Fruit fly (Drosophila melanogaster) whole organism, wandering third instar larva: ENCODE results near the gene ca.
A peak's percentile ranks its signal among the peaks of the same experiment; 100 is the strongest.

Experiments used
- Abd-B ChIP-seq: fragments of >200 bp; optimal IDR thresholded peaks from 2 replicates; lab custom pipeline; 2017; ENCODE audit warnings: missing biosample characterization, missing genetic modification characterization
- CG32264 ChIP-seq: fragments of 200-800 bp; sonication (Bioruptor generic); optimal IDR thresholded peaks from 2 replicates; lab custom pipeline; 2016; ENCODE audit warnings: missing biosample characterization, missing genetic modification characterization
- CrebA ChIP-seq: fragments of 200-800 bp; sonication (Bioruptor generic); optimal IDR thresholded peaks from 2 replicates; lab custom pipeline; 2016; ENCODE audit warnings: missing biosample characterization, mild to moderate bottlenecking, missing genetic modification characterization, borderline replicate concordance
- Dif ChIP-seq: fragments of 200-275, 200-300 bp; sonication (Bioruptor generic); optimal IDR thresholded peaks from 2 replicates; lab custom pipeline; 2018; ENCODE audit warnings: missing biosample characterization, missing genetic modification characterization; ENCODE audit not compliant: partially characterized antibody
- GATAd ChIP-seq: sonication (Bioruptor generic); optimal IDR thresholded peaks from 2 replicates; lab custom pipeline; 2016; ENCODE audit warnings: missing biosample characterization, missing genetic modification characterization
- Hnf4 ChIP-seq: fragments of 200-800 bp; sonication (Bioruptor generic); optimal IDR thresholded peaks from 2 replicates; lab custom pipeline; 2016; ENCODE audit warnings: missing biosample characterization, mild to moderate bottlenecking, missing genetic modification characterization
- Hr78 ChIP-seq: fragments of >200 bp; optimal IDR thresholded peaks from 2 replicates; lab custom pipeline; 2017; ENCODE audit warnings: missing biosample characterization, missing genetic modification characterization
- Hr83 ChIP-seq: fragments of 200-300 bp; sonication (Bioruptor generic); optimal IDR thresholded peaks from 2 replicates; lab custom pipeline; 2016; ENCODE audit warnings: missing biosample characterization, mild to moderate bottlenecking, missing genetic modification characterization, moderate library complexity; ENCODE audit not compliant: poor library complexity, severe bottlenecking
- Jra ChIP-seq: sonication (Bioruptor generic); optimal IDR thresholded peaks from 2 replicates; lab custom pipeline; 2016; ENCODE audit warnings: missing biosample characterization, missing genetic modification characterization
- Mio ChIP-seq: sonication (Bioruptor generic); optimal IDR thresholded peaks from 2 replicates; lab custom pipeline; 2016; ENCODE audit warnings: missing biosample characterization, missing genetic modification characterization
- Myc ChIP-seq: fragments of >200 bp; optimal IDR thresholded peaks from 2 replicates; lab custom pipeline; 2017
- OdsH ChIP-seq: fragments of 200-800 bp; sonication (Bioruptor generic); optimal IDR thresholded peaks from 2 replicates; lab custom pipeline; 2016; ENCODE audit warnings: missing biosample characterization, mild to moderate bottlenecking, missing genetic modification characterization
- Rel ChIP-seq, 2 experiments: fragments of 200-800 bp; sonication (Bioruptor generic) in 1 of 2; optimal IDR thresholded peaks; 2 replicates in 1 of 2; 3 replicates in 1 of 2; lab custom pipeline; 2016 to 2019; ENCODE audit warnings: mild to moderate bottlenecking in 2 of 2, missing biosample characterization in 2 of 2, missing genetic modification characterization in 2 of 2, moderate library complexity in 1 of 2
- Sp1 ChIP-seq: fragments of 200-800 bp; sonication (Bioruptor generic); optimal IDR thresholded peaks from 3 replicates; lab custom pipeline; 2019; ENCODE audit warnings: missing biosample characterization, mild to moderate bottlenecking, missing genetic modification characterization, moderate library complexity
- Vsx2 ChIP-seq: fragments of 200-300, 225-300 bp; sonication (Bioruptor generic); optimal IDR thresholded peaks from 2 replicates; lab custom pipeline; 2018; ENCODE audit warnings: missing biosample characterization, missing genetic modification characterization; ENCODE audit not compliant: partially characterized antibody
- br ChIP-seq: fragments of 200-800 bp; sonication (Bioruptor generic); optimal IDR thresholded peaks from 2 replicates; lab custom pipeline; 2016; ENCODE audit warnings: missing biosample characterization, missing genetic modification characterization
- brk ChIP-seq: fragments of 200-800 bp; sonication (Bioruptor generic); optimal IDR thresholded peaks from 2 replicates; lab custom pipeline; 2016; ENCODE audit warnings: missing biosample characterization, mild to moderate bottlenecking, missing genetic modification characterization
- dl ChIP-seq, 2 experiments: fragments of 175-275, 200-275 bp in 1 of 2; fragments of 200-275 bp in 1 of 2; sonication (Bioruptor generic); optimal IDR thresholded peaks; lab custom pipeline; 2018; ENCODE audit warnings: mild to moderate bottlenecking in 2 of 2, missing biosample characterization in 2 of 2, missing genetic modification characterization in 2 of 2, moderate library complexity in 2 of 2; ENCODE audit not compliant: partially characterized antibody in 2 of 2, insufficient read depth in 1 of 2
- dmrt93B ChIP-seq: fragments of 200-800 bp; sonication (Bioruptor generic); optimal IDR thresholded peaks from 2 replicates; lab custom pipeline; 2018; ENCODE audit warnings: missing biosample characterization, mild to moderate bottlenecking, missing genetic modification characterization
- dsf ChIP-seq: sonication (Bioruptor generic); optimal IDR thresholded peaks from 2 replicates; lab custom pipeline; 2016; ENCODE audit warnings: missing biosample characterization, missing genetic modification characterization, borderline replicate concordance
- ey ChIP-seq: fragments of 200-800 bp; sonication (Bioruptor generic); optimal IDR thresholded peaks from 2 replicates; lab custom pipeline; 2016; ENCODE audit warnings: missing biosample characterization, missing genetic modification characterization
- foxo ChIP-seq, 2 experiments: fragments of 200-800 bp; sonication (Bioruptor generic); optimal IDR thresholded peaks; 2 replicates in 1 of 2; 3 replicates in 1 of 2; lab custom pipeline; 2016 to 2017; ENCODE audit warnings: missing biosample characterization in 2 of 2, missing genetic modification characterization in 2 of 2
- h ChIP-seq: fragments of 200-800 bp; sonication (Bioruptor generic); optimal IDR thresholded peaks from 3 replicates; lab custom pipeline; 2016; ENCODE audit warnings: missing biosample characterization, mild to moderate bottlenecking, missing genetic modification characterization
- jim ChIP-seq: fragments of 175-275, 200-325 bp; sonication (Bioruptor generic); optimal IDR thresholded peaks from 2 replicates; lab custom pipeline; 2016; ENCODE audit warnings: missing biosample characterization, mild to moderate bottlenecking, missing genetic modification characterization
- lola ChIP-seq: fragments of >200 bp; optimal IDR thresholded peaks from 2 replicates; lab custom pipeline; 2017; ENCODE audit warnings: missing biosample characterization, missing genetic modification characterization
- pan ChIP-seq: fragments of >200 bp; optimal IDR thresholded peaks from 2 replicates; lab custom pipeline; 2017
- psq ChIP-seq: fragments of 200-800 bp; sonication (Bioruptor generic); optimal IDR thresholded peaks from 3 replicates; lab custom pipeline; 2017; ENCODE audit warnings: missing biosample characterization, mild to moderate bottlenecking, missing genetic modification characterization, moderate library complexity
- rgr ChIP-seq: fragments of 200-800 bp; sonication (Bioruptor generic); optimal IDR thresholded peaks from 3 replicates; lab custom pipeline; 2016; ENCODE audit warnings: missing biosample characterization, mild to moderate bottlenecking, missing genetic modification characterization
- sage ChIP-seq: fragments of 200-800 bp; sonication (Bioruptor generic); optimal IDR thresholded peaks from 2 replicates; lab custom pipeline; 2016; ENCODE audit warnings: missing biosample characterization, mild to moderate bottlenecking, missing genetic modification characterization
- sv ChIP-seq: fragments of 200-800 bp; sonication (Bioruptor generic); optimal IDR thresholded peaks from 3 replicates; lab custom pipeline; 2016; ENCODE audit warnings: missing biosample characterization, missing genetic modification characterization
- tai ChIP-seq: sonication (Bioruptor generic); optimal IDR thresholded peaks from 2 replicates; lab custom pipeline; 2016; ENCODE audit warnings: missing biosample characterization, missing genetic modification characterization
- usp ChIP-seq: fragments of >200 bp; optimal IDR thresholded peaks from 2 replicates; lab custom pipeline; 2017; ENCODE audit warnings: missing biosample characterization, missing genetic modification characterization
- woc ChIP-seq: sonication (Bioruptor generic); optimal IDR thresholded peaks from 2 replicates; lab custom pipeline; 2016; ENCODE audit warnings: missing biosample characterization, mild to moderate bottlenecking, missing genetic modification characterization

ca gene

DNA sequence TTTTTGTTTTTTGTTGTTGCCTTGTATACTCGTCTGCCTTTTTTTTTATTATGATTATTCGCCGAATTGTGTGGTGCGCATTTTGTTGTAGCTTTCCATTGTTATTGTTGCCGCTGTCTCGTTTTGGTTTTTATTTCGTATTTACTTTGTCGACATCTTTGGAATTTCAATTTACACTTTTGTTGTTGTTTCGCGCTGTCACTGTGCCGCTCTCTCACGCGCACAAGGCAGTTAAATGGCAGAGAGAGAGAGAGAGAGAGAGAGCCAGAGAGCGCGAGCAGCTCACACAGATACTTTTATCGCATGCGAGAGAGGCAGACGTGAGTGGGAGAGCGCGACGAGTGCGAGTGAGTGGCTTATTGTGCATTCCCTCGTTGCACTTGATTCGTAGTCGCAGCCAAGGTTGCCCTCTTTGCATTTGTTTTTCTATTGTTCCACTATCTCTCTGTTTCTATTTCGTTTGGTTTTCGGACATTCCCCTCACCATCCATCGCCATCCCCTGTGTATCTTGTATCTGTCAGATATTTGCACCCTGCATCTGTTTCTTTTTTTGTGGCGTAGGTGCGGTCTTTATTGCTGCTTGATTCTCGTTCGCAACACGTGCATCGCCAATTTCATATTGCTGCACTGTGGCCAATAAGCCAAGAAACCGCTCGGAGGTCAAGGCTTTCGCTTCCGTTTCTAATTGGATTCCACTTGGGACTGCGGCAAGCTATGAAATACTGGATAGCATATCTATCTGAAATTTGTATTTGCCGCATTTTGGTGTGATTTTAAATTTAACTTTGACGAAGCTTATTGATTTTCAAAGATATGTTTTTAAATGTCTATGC is 32.0 kb upstream of the ca start:
- TF ChIP-seq Hr83: peak; percentile 62
- TF ChIP-seq rgr: peak; percentile 24
- TF ChIP-seq Dif: peak; percentile 100
- peak; percentile 15 for TF ChIP-seq brk (GFP tag; lab: Kevin White, UChicago)
- TF ChIP-seq dsf (GFP tag; lab: Kevin White, UChicago): no peak
- TF ChIP-seq Rel (GFP tag; optimal IDR thresholded peaks at IDR 0.05; lab: Kevin White, UChicago): peak; percentile 43
- TF ChIP-seq Rel (tag; optimal IDR thresholded peaks at IDR 0.05; lab: Kevin White, UChicago): peak; percentile 70
- TF ChIP-seq Jra (GFP tag; lab: Kevin White, UChicago): no peak
- TF ChIP-seq OdsH (GFP tag; lab: Kevin White, UChicago): peak; percentile 9
- TF ChIP-seq CrebA: peak; percentile 82
- TF ChIP-seq br (GFP tag; lab: Kevin White, UChicago): no peak
- peak; percentile 54 for TF ChIP-seq jim (GFP tag; lab: Kevin White, UChicago)
- no peak for TF ChIP-seq Hr78 (GFP tag; lab: Kevin White, UChicago)
- peak; percentile 98 for TF ChIP-seq Vsx2 (GFP tag; lab: Kevin White, UChicago)
- TF ChIP-seq CG32264 (GFP tag; lab: Kevin White, UChicago): peak; percentile 49
- peak; percentile 45 for TF ChIP-seq sage (GFP tag; lab: Kevin White, UChicago)
- peak; percentile 10 for TF ChIP-seq h (GFP tag; lab: Kevin White, UChicago)
- peak; percentile 81 for TF ChIP-seq psq (GFP tag; lab: Kevin White, UChicago)
- TF ChIP-seq dl (GFP tag; optimal IDR thresholded peaks at IDR 0.05; lab: Kevin White, UChicago; ENCODE audit: insufficient read depth in 1 of 2, partially characterized antibody in 2 of 2): peak; percentile 98 to 99
- TF ChIP-seq, all 38 proteins: peak for 14

DNA sequence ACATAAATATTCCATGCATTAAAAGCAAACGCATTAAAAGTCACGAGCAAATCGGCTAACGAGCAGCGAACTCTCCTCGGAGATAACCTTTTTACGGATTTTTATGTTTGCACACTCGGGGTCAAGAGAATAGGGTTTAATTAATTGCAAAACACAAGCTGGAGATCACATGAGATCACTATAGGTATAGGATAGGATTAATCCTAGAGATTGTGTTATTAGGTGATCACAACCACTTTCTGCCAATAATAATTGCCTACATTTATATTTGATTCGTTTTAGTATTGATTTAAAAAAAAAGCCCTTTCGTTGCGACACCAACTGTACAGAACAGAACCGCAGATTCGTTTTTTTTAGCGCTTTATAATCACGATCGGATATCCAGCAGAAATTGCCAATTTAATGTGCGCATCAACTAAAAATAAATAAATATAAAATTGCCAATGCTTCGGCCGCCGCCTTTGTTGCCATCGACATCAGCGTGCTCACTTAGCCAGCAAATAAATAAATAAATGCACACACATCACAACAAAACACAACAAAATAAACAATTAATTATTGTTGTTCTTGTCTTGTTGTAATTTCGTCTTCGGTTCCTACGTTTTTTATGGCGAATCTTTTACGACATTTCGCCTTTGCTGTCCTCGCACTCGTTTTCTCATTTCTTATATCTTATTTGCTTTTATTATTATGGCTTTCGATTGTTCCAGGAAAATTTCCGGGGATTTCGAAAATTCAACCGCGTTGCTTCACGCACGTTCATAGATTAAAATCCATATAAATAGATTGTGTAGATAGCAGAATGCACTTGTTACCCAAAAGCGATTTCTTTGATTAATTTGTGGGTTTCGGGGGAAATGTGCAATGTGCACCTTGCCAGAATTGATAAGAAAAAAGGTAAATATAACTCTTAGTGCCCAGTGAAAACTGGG is 30.6 kb upstream of the ca start:
- TF ChIP-seq Rel (GFP tag; optimal IDR thresholded peaks at IDR 0.05; lab: Kevin White, UChicago) (no peak), Rel (tag; optimal IDR thresholded peaks at IDR 0.05; lab: Kevin White, UChicago) (peak; percentile 98), h (GFP tag; lab: Kevin White, UChicago) (peak; percentile 63), foxo (GFP tag; optimal IDR thresholded peaks at IDR 0.05; lab: Kevin White, UChicago) (peak in 1 of 2 experiments; percentile 9), Sp1 (GFP tag; lab: Kevin White, UChicago) (no peak), Hnf4 (no peak), CG32264 (GFP tag; lab: Kevin White, UChicago) (no peak), jim (GFP tag; lab: Kevin White, UChicago) (no peak), lola (GFP tag; lab: Kevin White, UChicago) (no peak), woc (no peak), sage (GFP tag; lab: Kevin White, UChicago) (no peak), pan (lab: Kevin White, UChicago) (no peak)

DNA sequence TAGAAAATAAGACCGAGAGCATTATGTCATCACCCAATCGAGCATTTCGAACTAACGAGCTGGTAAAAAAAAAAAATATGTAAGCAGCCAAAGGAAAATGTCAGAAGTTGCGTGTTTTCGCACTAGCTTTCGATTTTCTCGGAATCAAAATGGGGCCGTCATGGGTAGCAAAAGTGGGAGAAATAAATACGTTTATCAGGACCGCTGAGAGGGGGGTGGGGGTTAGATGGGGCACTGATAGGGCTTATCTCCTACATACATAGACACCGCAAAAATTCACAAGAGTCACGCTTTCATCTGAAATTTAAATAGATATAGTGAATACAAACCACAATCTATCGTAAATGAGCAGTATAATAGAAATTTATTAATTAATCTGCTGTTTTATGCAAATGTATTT is 29.4 kb upstream of the ca start:
- no peak for TF ChIP-seq jim (GFP tag; lab: Kevin White, UChicago)
- TF ChIP-seq Dif: no peak
- TF ChIP-seq psq (GFP tag; lab: Kevin White, UChicago): no peak
- TF ChIP-seq pan (lab: Kevin White, UChicago): no peak
- TF ChIP-seq ey: no peak
- TF ChIP-seq lola (GFP tag; lab: Kevin White, UChicago): no peak

DNA sequence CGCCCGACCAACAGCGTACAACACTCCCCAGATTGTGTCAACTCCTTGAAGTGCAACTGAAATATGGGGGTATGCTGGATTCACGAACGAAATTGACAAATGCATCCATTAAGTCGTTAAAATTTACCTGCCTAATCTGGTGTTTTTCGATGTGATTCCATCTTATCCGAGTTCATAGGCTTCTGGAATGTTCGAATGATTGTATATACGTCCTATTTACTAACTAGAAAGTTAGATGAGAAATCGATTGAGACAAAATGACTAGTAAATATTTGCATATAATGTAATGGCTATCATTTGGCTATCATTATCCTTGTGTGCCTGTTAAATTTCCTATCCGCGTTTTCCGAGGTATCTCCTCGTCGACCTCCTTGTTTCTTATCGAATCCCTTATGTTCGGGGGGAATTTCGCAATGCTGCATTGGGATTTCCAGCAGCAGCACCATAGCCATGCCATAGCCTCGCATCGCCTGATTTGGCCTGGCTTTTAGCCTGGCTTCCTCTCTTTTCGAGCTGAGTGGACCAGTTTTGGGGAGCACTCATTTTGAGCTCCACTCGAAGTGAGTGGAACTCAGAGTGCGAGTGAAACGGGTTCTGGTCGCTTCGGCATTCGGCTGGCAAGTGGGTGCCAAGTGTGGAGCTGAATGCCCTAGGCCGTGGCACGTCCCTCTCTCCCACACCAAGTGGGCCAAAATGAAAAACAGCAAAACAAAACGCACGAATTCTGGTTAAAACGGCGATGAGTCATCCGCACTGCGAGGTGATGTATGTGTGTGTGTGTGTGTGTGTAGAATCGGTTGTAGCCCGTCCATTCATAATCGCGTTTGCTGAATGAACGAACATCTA is 28.2 kb upstream of the ca start:
- TF ChIP-seq dmrt93B (GFP tag; lab: Kevin White, UChicago) (peak; percentile 14), usp (GFP tag; lab: Kevin White, UChicago) (no peak), Myc (no peak), ey (peak; percentile 39), brk (GFP tag; lab: Kevin White, UChicago) (peak; percentile 0), sv (GFP tag; lab: Kevin White, UChicago) (no peak), rgr (peak; percentile 41), sage (GFP tag; lab: Kevin White, UChicago) (no peak), tai (GFP tag; lab: Kevin White, UChicago) (no peak), Hnf4 (no peak), lola (GFP tag; lab: Kevin White, UChicago) (no peak), Abd-B (GFP tag; lab: Kevin White, UChicago) (no peak), Sp1 (GFP tag; lab: Kevin White, UChicago) (peak; percentile 17), dl (GFP tag; optimal IDR thresholded peaks at IDR 0.05; lab: Kevin White, UChicago; ENCODE audit: insufficient read depth in 1 of 2, partially characterized antibody in 2 of 2) (no peak), h (GFP tag; lab: Kevin White, UChicago) (peak; percentile 33), Jra (GFP tag; lab: Kevin White, UChicago) (peak; percentile 49), GATAd (GFP tag; lab: Kevin White, UChicago) (no peak), Hr83 (no peak), CrebA (no peak), Mio (GFP tag; lab: Kevin White, UChicago) (no peak), pan (lab: Kevin White, UChicago) (peak; percentile 38), Dif (no peak), Hr78 (GFP tag; lab: Kevin White, UChicago) (no peak), Vsx2 (GFP tag; lab: Kevin White, UChicago) (no peak), br (GFP tag; lab: Kevin White, UChicago) (peak; percentile 53), dsf (GFP tag; lab: Kevin White, UChicago) (no peak)
